Worm (Caenorhabditis elegans) whole organism, L2 larva: ENCODE results near the gene C18D11.7.

Experiments
- R02D3.7 ChIP-seq: fragments of 150-350 bp; optimal IDR thresholded peaks from 2 replicates; lab custom pipeline; 2014; ENCODE audit warnings: missing biosample characterization, missing genetic modification characterization
- Y55F3AM.14 ChIP-seq: fragments of 200-800 bp; sonication (Bioruptor generic); optimal IDR thresholded peaks from 2 replicates; lab custom pipeline; 2018; ENCODE audit warnings: mild to moderate bottlenecking, missing genetic modification characterization, missing compliant biosample characterization
- blmp-1 ChIP-seq: sonication (generic microtip); optimal IDR thresholded peaks from 2 replicates; lab custom pipeline; 2017; ENCODE audit warnings: missing genetic modification characterization, mild to moderate bottlenecking, missing compliant biosample characterization, antibody characterized with exemption, moderate library complexity; ENCODE audit not compliant: insufficient read depth
- egl-27 ChIP-seq: sonication (generic microtip); optimal IDR thresholded peaks from 3 replicates; lab custom pipeline; 2017; ENCODE audit warnings: missing biosample characterization, missing genetic modification reagents, missing genetic modification characterization
- elt-1 ChIP-seq: fragments of 150-350 bp; optimal IDR thresholded peaks from 2 replicates; lab custom pipeline; 2014; ENCODE audit warnings: missing biosample characterization, missing genetic modification characterization
- lin-39 ChIP-seq: fragments of 150-350 bp; optimal IDR thresholded peaks from 2 replicates; lab custom pipeline; 2014; ENCODE audit warnings: missing biosample characterization, missing genetic modification reagents, missing genetic modification characterization
- nhr-12 ChIP-seq: fragments of 150-350 bp; optimal IDR thresholded peaks from 2 replicates; lab custom pipeline; 2014; ENCODE audit warnings: missing biosample characterization, missing genetic modification characterization
- skn-1 ChIP-seq: sonication (generic microtip); optimal IDR thresholded peaks from 2 replicates; lab custom pipeline; 2017; ENCODE audit warnings: missing biosample characterization, missing genetic modification characterization
- snpc-4 ChIP-seq: fragments of 150-350 bp; optimal IDR thresholded peaks from 2 replicates; lab custom pipeline; 2014; ENCODE audit warnings: missing biosample characterization, missing genetic modification characterization
- unc-62 ChIP-seq: fragments of 150-350 bp; optimal IDR thresholded peaks from 2 replicates; lab custom pipeline; 2014; ENCODE audit warnings: missing biosample characterization, missing genetic modification reagents, missing genetic modification characterization
- ztf-11 ChIP-seq: sonication (generic microtip); optimal IDR thresholded peaks from 2 replicates; lab custom pipeline; 2017; ENCODE audit warnings: missing biosample characterization, missing genetic modification characterization

DNA sequence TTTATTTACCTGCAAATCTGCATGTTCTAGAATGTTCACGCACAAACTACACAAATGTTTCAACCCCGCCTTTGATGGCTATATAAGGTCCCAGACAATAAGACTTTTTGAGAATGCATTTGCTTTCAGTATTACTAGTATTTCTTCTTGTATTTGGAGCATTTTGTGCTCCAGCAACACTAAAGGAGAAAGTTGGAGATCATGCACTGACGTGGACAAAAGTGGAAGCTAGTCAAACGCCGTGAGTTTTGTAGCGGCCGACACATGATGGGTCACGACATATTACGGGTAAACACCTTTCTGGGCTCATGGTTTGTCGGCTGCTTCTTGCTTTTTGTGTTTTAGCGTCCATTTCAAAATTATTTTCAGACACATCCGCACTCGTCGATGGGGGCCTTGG is 3.9 kb upstream of the C18D11.7 start, which contains the start of gene C18D11.6:
- TF ChIP-seq ztf-11 (tag; lab: Kevin White, UChicago) (no peak), egl-27 (tag; lab: Kevin White, UChicago) (no peak), blmp-1 (tag; lab: Kevin White, UChicago) (no peak), lin-39 (tag; lab: Kevin White, UChicago) (no peak), skn-1 (tag; lab: Kevin White, UChicago) (no peak), Y55F3AM.14 (GFP tag; lab: Kevin White, UChicago) (no peak), unc-62 (GFP tag; lab: Kevin White, UChicago) (no peak), elt-1 (tag; lab: Kevin White, UChicago) (no peak), R02D3.7 (tag; lab: Kevin White, UChicago) (no peak), snpc-4 (tag; lab: Kevin White, UChicago) (no peak), nhr-12 (tag; lab: Kevin White, UChicago) (no peak)
